Fruit fly (Drosophila melanogaster): ENCODE data around the gene Hsc70-4.

Hsc70-4 gene

DNA sequence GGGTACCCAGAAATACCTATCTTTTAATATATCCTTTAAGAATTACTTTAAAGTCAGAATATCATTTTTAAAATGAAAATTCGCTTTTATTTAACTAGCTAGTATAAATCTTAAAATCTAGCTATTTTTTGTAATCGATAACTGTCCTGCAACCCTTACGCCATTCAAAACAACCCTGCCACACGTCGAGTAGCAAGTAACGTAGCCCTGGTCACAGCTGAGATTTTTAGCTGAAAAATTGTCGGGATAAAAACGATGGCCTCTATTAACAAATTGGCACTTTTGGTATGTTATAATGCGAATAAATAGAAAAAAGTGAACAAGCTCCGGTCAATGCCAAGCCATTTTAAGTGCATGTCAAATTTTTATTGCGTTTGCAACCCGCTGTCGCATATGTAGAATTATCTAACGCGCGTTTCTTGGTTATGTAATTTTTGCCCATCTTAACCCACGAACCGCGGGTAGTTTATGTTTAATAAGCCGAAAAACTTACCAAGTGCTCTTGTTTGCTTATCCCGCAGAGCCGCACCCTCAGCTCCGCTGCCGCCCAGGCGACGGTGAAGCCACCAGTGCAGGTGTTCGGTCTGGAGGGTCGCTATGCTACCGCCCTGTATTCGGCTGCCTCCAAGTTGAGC is 23.0 kb downstream of the Hsc70-4 start, which contains the start of gene ATPsynO (continued):
- no peak for TF ChIP-seq CG6813 (GFP tag; optimal IDR thresholded peaks at IDR 0.05)
- no peak for TF ChIP-seq Ssrp (tag; optimal IDR thresholded peaks at IDR 0.05)
- TF ChIP-seq ab (GFP tag; optimal IDR thresholded peaks at IDR 0.05), result no peak
- TF ChIP-seq CG13624 (GFP tag; optimal IDR thresholded peaks at IDR 0.05), result peak; percentile 28
- peak; percentile 18; the same call in 1 of the 2 replicates for TF ChIP-seq CG42726 (GFP tag; IDR thresholded peaks at IDR 0.05; ENCODE audit: partially characterized antibody)
- TF ChIP-seq gsb (GFP tag; IDR thresholded peaks at IDR 0.05), result no peak
- TF ChIP-seq CG2678 (tag; optimal IDR thresholded peaks at IDR 0.05), result no peak
- TF ChIP-seq dimm (GFP tag; IDR thresholded peaks at IDR 0.05), result no peak
- TF ChIP-seq trem (tag; optimal IDR thresholded peaks at IDR 0.05), result peak; percentile 69
- no peak for TF ChIP-seq bcd (GFP tag; optimal IDR thresholded peaks at IDR 0.05)
- TF ChIP-seq CG7987 (GFP tag; optimal IDR thresholded peaks at IDR 0.05), result peak; percentile 18
- TF ChIP-seq CG32772 (GFP tag; IDR thresholded peaks at IDR 0.05), result no peak
- TF ChIP-seq CG1233 (GFP tag; optimal IDR thresholded peaks at IDR 0.05), result no peak
- no peak for TF ChIP-seq sisA (GFP tag; IDR thresholded peaks at IDR 0.05)
- peak; percentile 79 for TF ChIP-seq CG1603 (tag; optimal IDR thresholded peaks at IDR 0.05)
- no peak for TF ChIP-seq Dad (GFP tag; optimal IDR thresholded peaks at IDR 0.05)
- TF ChIP-seq stc (GFP tag; IDR thresholded peaks at IDR 0.05), result no peak
- peak; percentile 59; the same call in 1 of the 2 replicates for TF ChIP-seq CG13287 (GFP tag; IDR thresholded peaks at IDR 0.05; ENCODE audit: partially characterized antibody)
- TF ChIP-seq Usf (GFP tag; optimal IDR thresholded peaks at IDR 0.05), result no peak
- no peak for TF ChIP-seq cas (GFP tag; IDR thresholded peaks at IDR 0.05)
- peak; percentile 48 for TF ChIP-seq lilli (GFP tag; optimal IDR thresholded peaks at IDR 0.05)
- TF ChIP-seq sug (tag; optimal IDR thresholded peaks at IDR 0.05), result peak; percentile 64
- no peak for TF ChIP-seq CG8281 (tag; optimal IDR thresholded peaks at IDR 0.05)
- TF ChIP-seq Bteb2 (GFP tag; optimal IDR thresholded peaks at IDR 0.05), result no peak
- TF ChIP-seq Aef1 (GFP tag; IDR thresholded peaks at IDR 0.05), result no peak
- TF ChIP-seq CG12155 (GFP tag; optimal IDR thresholded peaks at IDR 0.05), result peak; percentile 43
- no peak for TF ChIP-seq CG3407 (GFP tag; optimal IDR thresholded peaks at IDR 0.05)
- peak; percentile 41; the same call in 1 of the 2 replicates for TF ChIP-seq E2f2 (GFP tag; IDR thresholded peaks at IDR 0.05)
- no peak for TF ChIP-seq br (optimal IDR thresholded peaks at IDR 0.05)
- TF ChIP-seq CG6175 (GFP tag; IDR thresholded peaks at IDR 0.05), result no peak
- no peak for TF ChIP-seq Adf1 (GFP tag; IDR thresholded peaks at IDR 0.05)
- TF ChIP-seq CG15011 (GFP tag; optimal IDR thresholded peaks at IDR 0.05), result no peak
- TF ChIP-seq Dbx (GFP tag; IDR thresholded peaks at IDR 0.05), result no peak
- no peak for TF ChIP-seq chn (GFP tag; optimal IDR thresholded peaks at IDR 0.05)
- peak; percentile 78 for TF ChIP-seq row (GFP tag; IDR thresholded peaks at IDR 0.05)
- peak; percentile 62 for TF ChIP-seq CG12659 (GFP tag; optimal IDR thresholded peaks at IDR 0.05)
- TF ChIP-seq Nf-YC (tag; optimal IDR thresholded peaks at IDR 0.05), result peak; percentile 56
- no peak for TF ChIP-seq az2 (GFP tag; optimal IDR thresholded peaks at IDR 0.05)
- TF ChIP-seq CG15269 (tag; optimal IDR thresholded peaks at IDR 0.05), result no peak
- no peak for TF ChIP-seq ems (GFP tag; optimal IDR thresholded peaks at IDR 0.05)
- TF ChIP-seq pum (GFP tag; optimal IDR thresholded peaks at IDR 0.05), result no peak
- TF ChIP-seq Chrac-16 (GFP tag; optimal IDR thresholded peaks at IDR 0.05), result no peak
- TF ChIP-seq CG18011 (GFP tag; optimal IDR thresholded peaks at IDR 0.05), result no peak
- TF ChIP-seq bab2 (GFP tag; optimal IDR thresholded peaks at IDR 0.05), result no peak
- TF ChIP-seq CG7839 (tag; optimal IDR thresholded peaks at IDR 0.05), result no peak
- TF ChIP-seq scrt (GFP tag; optimal IDR thresholded peaks at IDR 0.05), result no peak
- TF ChIP-seq Trl (optimal IDR thresholded peaks at IDR 0.05), result no peak
- TF ChIP-seq Trl (GFP tag; optimal IDR thresholded peaks at IDR 0.05), result no peak
- no peak for TF ChIP-seq wor (GFP tag; IDR thresholded peaks at IDR 0.05)
- TF ChIP-seq z (GFP tag; IDR thresholded peaks at IDR 0.05), result no peak
- peak; percentile 6; the same call in 1 of the 3 replicates for TF ChIP-seq Opbp (GFP tag; IDR thresholded peaks at IDR 0.05; ENCODE audit: partially characterized antibody)
- TF ChIP-seq pfk (GFP tag; optimal IDR thresholded peaks at IDR 0.05), result no peak
